Worm (Caenorhabditis elegans) whole organism, late embryonic: ENCODE measurements around the gene F16F9.3.

Experiments
- ahr-1 ChIP-seq: sonication (generic microtip); optimal IDR thresholded peaks from 2 replicates; lab custom pipeline; 2016; ENCODE audit warnings: missing genetic modification characterization, missing compliant biosample characterization
- ama-1 ChIP-seq: fragments of 150-350 bp; optimal IDR thresholded peaks from 2 replicates; lab custom pipeline; 2014
- elt-2 ChIP-seq: sonication (generic microtip); optimal IDR thresholded peaks from 2 replicates; lab custom pipeline; 2016; ENCODE audit warnings: missing genetic modification reagents, missing genetic modification characterization, missing compliant biosample characterization
- ets-4 ChIP-seq: sonication (generic microtip); optimal IDR thresholded peaks from 2 replicates; lab custom pipeline; 2016; ENCODE audit warnings: missing genetic modification characterization, missing compliant biosample characterization
- fkh-10 ChIP-seq: fragments of 150-350 bp; optimal IDR thresholded peaks from 2 replicates; lab custom pipeline; 2014; ENCODE audit warnings: missing biosample characterization, missing genetic modification reagents, missing genetic modification characterization
- hlh-30 ChIP-seq: sonication (generic microtip); optimal IDR thresholded peaks from 2 replicates; lab custom pipeline; 2017; ENCODE audit warnings: antibody characterized with exemption, missing genetic modification characterization, missing compliant biosample characterization; ENCODE audit not compliant: insufficient read depth
- hlh-6 ChIP-seq: sonication (generic microtip); optimal IDR thresholded peaks from 2 replicates; lab custom pipeline; 2016; ENCODE audit warnings: missing genotype, missing genetic modification characterization, missing compliant biosample characterization
- pat-9 ChIP-seq: fragments of 200-800 bp; sonication (Bioruptor generic); optimal IDR thresholded peaks from 2 replicates; lab custom pipeline; 2018; ENCODE audit warnings: mild to moderate bottlenecking, missing genetic modification characterization, moderate library complexity, missing compliant biosample characterization
- pha-4 ChIP-seq: fragments of 150-350 bp; optimal IDR thresholded peaks from 2 replicates; lab custom pipeline; 2018; ENCODE audit warnings: missing biosample characterization, missing genetic modification reagents, missing genetic modification characterization

DNA sequence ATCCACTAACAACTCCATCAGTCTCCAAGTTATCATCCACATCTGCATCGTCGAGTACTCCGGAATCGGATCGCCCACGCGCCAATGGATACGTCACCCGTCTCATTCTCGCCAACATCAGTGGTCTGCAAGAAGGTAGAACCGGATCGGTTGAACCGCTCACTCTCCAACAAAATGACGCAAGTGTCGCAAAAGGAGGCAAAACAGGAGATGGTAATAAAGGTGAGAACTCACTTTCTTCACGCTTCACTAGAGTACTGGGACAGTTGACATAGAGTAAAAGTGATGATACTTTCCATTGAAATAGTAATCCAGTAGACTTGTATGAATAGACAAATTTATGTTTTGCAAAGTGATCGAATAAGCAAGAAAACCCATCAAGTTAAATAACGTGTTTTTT is 51.7 kb downstream of the F16F9.3 start:
- TF ChIP-seq ama-1 (lab: Kevin White, UChicago) (no peak), hlh-6 (no peak), pha-4 (tag; lab: Kevin White, UChicago) (no peak), fkh-10 (GFP tag; lab: Kevin White, UChicago) (no peak), elt-2 (tag; lab: Kevin White, UChicago) (no peak), pat-9 (tag; lab: Kevin White, UChicago) (no peak), hlh-30 (tag; lab: Kevin White, UChicago) (no peak), ets-4 (tag; lab: Kevin White, UChicago) (no peak), ahr-1 (tag; lab: Kevin White, UChicago) (no peak)
